Worm (Caenorhabditis elegans) whole organism, young adult: ENCODE results near the gene cnc-2.
A peak's percentile ranks its signal among the peaks of the same experiment; 100 is the strongest.

Experiments
- B0019.2 ChIP-seq: fragments of 200-800 bp; sonication (Bioruptor generic); conservative IDR thresholded peaks from 2 replicates; pipeline ENCODE4 v1.3.6; 2022; ENCODE audit warnings: missing genetic modification reagents, missing genetic modification characterization, missing compliant biosample characterization
- B0035.1 ChIP-seq: sonication (generic microtip); optimal IDR thresholded peaks from 2 replicates; lab custom pipeline; 2016; ENCODE audit warnings: missing genetic modification characterization, mild to moderate bottlenecking, missing compliant biosample characterization, missing genotype, missing genetic modification reagents
- B0336.3 ChIP-seq: fragments of 200-800 bp; sonication (Bioruptor generic); IDR thresholded peaks from 2 replicates; pipeline ENCODE4 v1.3.6; 2022; ENCODE audit warnings: missing genetic modification characterization, missing compliant biosample characterization
- F39B2.1 ChIP-seq: fragments of 200-800 bp; sonication (Bioruptor generic); IDR thresholded peaks from 2 replicates; pipeline ENCODE4 v1.3.6; 2022; ENCODE audit warnings: missing genetic modification reagents, missing genetic modification characterization, missing compliant biosample characterization
- K11D2.4 ChIP-seq: fragments of 200-800 bp; sonication (Bioruptor generic); IDR thresholded peaks from 2 replicates; pipeline ENCODE4 v1.3.6; 2022; ENCODE audit warnings: missing genetic modification reagents, missing genetic modification characterization, missing compliant biosample characterization
- K12H6.12 ChIP-seq: fragments of 200-800 bp; sonication (Bioruptor generic); optimal IDR thresholded peaks from 2 replicates; lab custom pipeline; 2018; ENCODE audit warnings: mild to moderate bottlenecking, missing genetic modification characterization, missing compliant biosample characterization
- Y53G8AR.9 ChIP-seq: fragments of 200-800 bp; sonication (Bioruptor generic); conservative IDR thresholded peaks from 2 replicates; pipeline ENCODE4 v1.3.6; 2022; ENCODE audit warnings: missing genetic modification reagents, missing genetic modification characterization, missing compliant biosample characterization
- Y56A3A.18 ChIP-seq: fragments of 200-800 bp; sonication (Bioruptor generic); IDR thresholded peaks from 2 replicates; pipeline ENCODE4 v1.3.6; 2022; ENCODE audit warnings: missing genetic modification reagents, missing genetic modification characterization, missing compliant biosample characterization
- Y79H2A.3 ChIP-seq: fragments of 200-800 bp; sonication (Bioruptor generic); conservative IDR thresholded peaks from 2 replicates; pipeline ENCODE4 v1.3.6; 2022; ENCODE audit warnings: missing genetic modification reagents, missing genetic modification characterization, missing compliant biosample characterization
- ZK185.1 ChIP-seq: sonication (generic microtip); optimal IDR thresholded peaks from 2 replicates; lab custom pipeline; 2016; ENCODE audit warnings: mild to moderate bottlenecking, missing genetic modification characterization, missing compliant biosample characterization; ENCODE audit not compliant: poor library complexity, severe bottlenecking
- aptf-3 ChIP-seq: fragments of 200-800 bp; sonication (Bioruptor generic); IDR thresholded peaks from 2 replicates; pipeline ENCODE4 v1.3.6; 2022; ENCODE audit warnings: missing genetic modification characterization, missing compliant biosample characterization
- atf-7 ChIP-seq: sonication (generic microtip); optimal IDR thresholded peaks from 2 replicates; lab custom pipeline; 2017; ENCODE audit warnings: mild to moderate bottlenecking, missing genetic modification characterization, missing compliant biosample characterization
- attf-5 ChIP-seq: fragments of 200-800 bp; sonication (Bioruptor generic); optimal IDR thresholded peaks from 2 replicates; lab custom pipeline; 2018; ENCODE audit warnings: mild to moderate bottlenecking, missing genetic modification characterization, missing compliant biosample characterization
- ceh-40 ChIP-seq: fragments of 200-800 bp; sonication (Bioruptor generic); IDR thresholded peaks from 2 replicates; pipeline ENCODE4 v1.3.6; 2022; ENCODE audit warnings: missing genetic modification characterization, missing compliant biosample characterization
- ceh-91 ChIP-seq: fragments of 200-800 bp; sonication (Bioruptor generic); IDR thresholded peaks from 2 replicates; pipeline ENCODE4 v1.3.6; 2022; ENCODE audit warnings: missing genetic modification reagents, missing genetic modification characterization, missing compliant biosample characterization
- chd-7 ChIP-seq: sonication (generic microtip); optimal IDR thresholded peaks from 2 replicates; lab custom pipeline; 2016; ENCODE audit warnings: mild to moderate bottlenecking, missing genetic modification characterization, moderate library complexity, missing compliant biosample characterization
- die-1 ChIP-seq: sonication (generic microtip); optimal IDR thresholded peaks from 2 replicates; lab custom pipeline; 2016; ENCODE audit warnings: missing genotype, mild to moderate bottlenecking, missing genetic modification characterization, missing compliant biosample characterization
- dox-1 ChIP-seq: fragments of 200-800 bp; sonication (Bioruptor generic); IDR thresholded peaks from 2 replicates; pipeline ENCODE4 v1.3.6; 2022; ENCODE audit warnings: missing genetic modification reagents, missing genetic modification characterization, missing compliant biosample characterization
- hmg-20 ChIP-seq: fragments of 200-800 bp; sonication (Bioruptor generic); IDR thresholded peaks from 2 replicates; pipeline ENCODE4 v1.3.6; 2022; ENCODE audit warnings: missing genetic modification reagents, missing genetic modification characterization, missing compliant biosample characterization
- let-526 ChIP-seq: fragments of 200-800 bp; sonication (Bioruptor generic); IDR thresholded peaks from 2 replicates; pipeline ENCODE4 v1.3.6; 2022; ENCODE audit warnings: missing genetic modification reagents, missing genetic modification characterization, missing compliant biosample characterization
- let-607 ChIP-seq, 2 experiments: fragments of 200-800 bp in 1 of 2; sonication (Bioruptor generic) in 1 of 2; sonication (generic microtip) in 1 of 2; optimal IDR thresholded peaks; 2 replicates each; lab custom pipeline; 2016 to 2018; ENCODE audit warnings: mild to moderate bottlenecking in 2 of 2, missing compliant biosample characterization in 2 of 2, missing genetic modification characterization in 2 of 2, moderate library complexity in 2 of 2, missing genotype in 1 of 2
- lin-40 ChIP-seq: sonication (generic microtip); optimal IDR thresholded peaks from 2 replicates; lab custom pipeline; 2016; ENCODE audit warnings: missing genetic modification characterization, mild to moderate bottlenecking, missing compliant biosample characterization, missing genotype, missing genetic modification reagents
- madf-10 ChIP-seq: sonication (generic microtip); optimal IDR thresholded peaks from 2 replicates; lab custom pipeline; 2016; ENCODE audit warnings: mild to moderate bottlenecking, missing genetic modification characterization, missing compliant biosample characterization
- mcd-1 ChIP-seq: fragments of 200-800 bp; sonication (Bioruptor generic); IDR thresholded peaks from 2 replicates; pipeline ENCODE4 v1.3.6; 2022; ENCODE audit warnings: missing genetic modification reagents, missing genetic modification characterization, missing compliant biosample characterization
- mxl-1 ChIP-seq: sonication (generic microtip); optimal IDR thresholded peaks from 2 replicates; lab custom pipeline; 2016; ENCODE audit warnings: missing genetic modification characterization, missing compliant biosample characterization
- nfya-1 ChIP-seq: sonication (generic microtip); optimal IDR thresholded peaks from 2 replicates; lab custom pipeline; 2017; ENCODE audit warnings: antibody characterized with exemption, missing compliant biosample characterization, missing genetic modification characterization, borderline replicate concordance; ENCODE audit not compliant: insufficient read depth
- nfya-2 ChIP-seq: fragments of 200-800 bp; sonication (Bioruptor generic); IDR thresholded peaks from 2 replicates; pipeline ENCODE4 v1.3.6; 2022; ENCODE audit warnings: missing genetic modification reagents, missing genetic modification characterization, missing compliant biosample characterization
- nhr-120 ChIP-seq: fragments of 200-800 bp; sonication (Bioruptor generic); IDR thresholded peaks from 2 replicates; pipeline ENCODE4 v1.3.6; 2022; ENCODE audit warnings: missing genetic modification characterization, missing compliant biosample characterization
- nhr-27 ChIP-seq: fragments of 200-800 bp; sonication (Bioruptor generic); optimal IDR thresholded peaks from 2 replicates; lab custom pipeline; 2018; ENCODE audit warnings: mild to moderate bottlenecking, missing genetic modification characterization, moderate library complexity, missing compliant biosample characterization
- nhr-80 ChIP-seq: sonication (generic microtip); optimal IDR thresholded peaks from 2 replicates; lab custom pipeline; 2016; ENCODE audit warnings: missing genetic modification characterization, missing compliant biosample characterization
- pbrm-1 ChIP-seq: fragments of 200-800 bp; sonication (Bioruptor generic); IDR thresholded peaks from 2 replicates; pipeline ENCODE4 v1.3.6; 2022; ENCODE audit warnings: missing genetic modification reagents, missing genetic modification characterization, missing compliant biosample characterization
- rec-8 ChIP-seq, 2 experiments: sonication (generic microtip); optimal IDR thresholded peaks; 2 replicates each; lab custom pipeline; 2016; ENCODE audit warnings: mild to moderate bottlenecking in 2 of 2, missing genetic modification characterization in 2 of 2, missing genetic modification reagents in 2 of 2, missing genotype in 2 of 2, missing biosample characterization in 1 of 2, missing compliant biosample characterization in 1 of 2, moderate library complexity in 1 of 2
- rpc-1 ChIP-seq, 2 experiments: fragments of 150-350 bp in 1 of 2; sonication (generic microtip) in 1 of 2; optimal IDR thresholded peaks; 2 replicates each; lab custom pipeline; 2014 to 2018; ENCODE audit warnings: missing biosample characterization in 1 of 2, missing genetic modification characterization in 1 of 2, missing genetic modification reagents in 1 of 2, missing genotype in 1 of 2
- snpc-1.1 ChIP-seq: sonication (generic microtip); optimal IDR thresholded peaks from 2 replicates; lab custom pipeline; 2017; ENCODE audit warnings: missing genetic modification characterization, mild to moderate bottlenecking, missing compliant biosample characterization, antibody characterized with exemption, moderate library complexity, missing genotype, missing genetic modification reagents; ENCODE audit not compliant: insufficient read depth
- snpc-3.4 ChIP-seq: sonication (generic microtip); optimal IDR thresholded peaks from 2 replicates; lab custom pipeline; 2017; ENCODE audit warnings: missing genetic modification characterization, mild to moderate bottlenecking, missing compliant biosample characterization, antibody characterized with exemption, moderate library complexity, missing genotype, missing genetic modification reagents
- snpc-4 ChIP-seq, 5 experiments: fragments of 150-350 bp in 1 of 5; sonication (generic microtip) in 4 of 5; optimal IDR thresholded peaks; 2 replicates each; lab custom pipeline; 2014 to 2018; ENCODE audit warnings: missing genetic modification characterization in 5 of 5, missing biosample characterization in 3 of 5, antibody characterized with exemption in 2 of 5, mild to moderate bottlenecking in 2 of 5, missing compliant biosample characterization in 2 of 5, missing genotype in 2 of 5, moderate library complexity in 2 of 5, missing genetic modification reagents in 1 of 5
- tlf-1 ChIP-seq: fragments of 200-800 bp; sonication (Bioruptor generic); optimal IDR thresholded peaks from 2 replicates; lab custom pipeline; 2018; ENCODE audit warnings: mild to moderate bottlenecking, missing genetic modification characterization, missing compliant biosample characterization
- unc-62 ChIP-seq: fragments of 150-350 bp; optimal IDR thresholded peaks from 2 replicates; lab custom pipeline; 2014; ENCODE audit warnings: missing biosample characterization, missing genetic modification reagents, missing genetic modification characterization
- xnd-1 ChIP-seq: sonication (generic microtip); optimal IDR thresholded peaks from 2 replicates; lab custom pipeline; 2016; ENCODE audit warnings: missing genotype, missing genetic modification reagents, missing genetic modification characterization, missing compliant biosample characterization
- zim-3 ChIP-seq: sonication (generic microtip); optimal IDR thresholded peaks from 2 replicates; lab custom pipeline; 2017; ENCODE audit warnings: mild to moderate bottlenecking, missing genetic modification characterization, moderate library complexity, missing compliant biosample characterization
- ztf-18 ChIP-seq: sonication (generic microtip); optimal IDR thresholded peaks from 2 replicates; lab custom pipeline; 2016; ENCODE audit warnings: missing genotype, mild to moderate bottlenecking, missing genetic modification characterization, missing compliant biosample characterization
- ztf-26 ChIP-seq: sonication (generic microtip); optimal IDR thresholded peaks from 2 replicates; lab custom pipeline; 2017; ENCODE audit warnings: missing genetic modification characterization, missing compliant biosample characterization
- ztf-3 ChIP-seq: fragments of 200-800 bp; sonication (Bioruptor generic); optimal IDR thresholded peaks from 2 replicates; lab custom pipeline; 2018; ENCODE audit warnings: mild to moderate bottlenecking, missing genetic modification characterization, missing compliant biosample characterization
- ztf-6 ChIP-seq: fragments of 200-800 bp; sonication (Bioruptor generic); IDR thresholded peaks from 2 replicates; pipeline ENCODE4 v1.3.6; 2022; ENCODE audit warnings: missing genetic modification reagents, missing genetic modification characterization, missing compliant biosample characterization

cnc-2 gene

DNA sequence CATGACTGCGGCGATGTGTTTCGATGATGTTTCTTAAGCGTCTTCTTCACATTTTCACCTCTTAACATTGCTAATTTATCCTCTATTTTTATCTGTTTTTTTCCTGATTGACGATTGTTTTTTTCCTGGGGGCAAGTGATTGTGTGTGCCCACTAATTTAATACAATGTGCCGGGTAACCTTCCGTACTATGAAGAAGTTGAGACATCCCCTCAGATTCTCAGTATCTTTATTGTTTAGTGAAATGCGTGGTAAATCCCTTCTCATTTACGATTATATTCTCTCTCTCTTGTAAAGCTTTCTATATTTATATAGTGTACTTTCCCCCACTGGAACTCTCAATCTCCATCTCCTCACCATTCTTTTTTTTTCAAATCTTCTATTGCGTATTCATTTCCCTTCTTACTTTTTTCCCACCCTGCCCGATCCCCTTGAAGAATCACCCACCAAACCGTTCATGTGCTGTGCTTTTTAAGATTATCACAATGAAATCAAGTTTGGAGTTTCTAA, 26.4 kb upstream of the cnc-2 start (continued):
- no peak for TF ChIP-seq mcd-1 (GFP tag; lab: Robert Waterston, UW)

ce11 chrV:1474486-1475125, 24.6 kb upstream of the cnc-2 start, which contains the start of the genes F53E2.2 and unc-60:
F53E2.2 (plus strand) TSS chrV:1475086.
unc-60 (plus strand) TSS chrV:1475086.
- 0 out of 2 replicates have a peak, but pooled peaks have one; percentile 42 for TF ChIP-seq K11D2.4 (GFP tag; lab: Robert Waterston, UW)
- no peak; the same call in 1 of the 2 replicates for TF ChIP-seq B0336.3 (GFP tag; lab: Robert Waterston, UW)
- 0 out of 2 replicates have a peak, but pooled peaks have one; percentile 41 for TF ChIP-seq Y53G8AR.9 (GFP tag; lab: Robert Waterston, UW)
- TF ChIP-seq xnd-1 (tag; lab: Kevin White, UChicago) = no peak
- 0 out of 2 replicates have a peak, but pooled peaks have one; percentile 36 for TF ChIP-seq ceh-40 (GFP tag; lab: Robert Waterston, UW)
- peak; percentile 72 for TF ChIP-seq dox-1
- peak; percentile 86 for TF ChIP-seq nhr-80 (tag; lab: Kevin White, UChicago)
- no peak for TF ChIP-seq nhr-27 (tag; lab: Kevin White, UChicago)
- TF ChIP-seq nhr-120 = no peak
- no peak for TF ChIP-seq unc-62
- TF ChIP-seq hmg-20 = no peak
- TF ChIP-seq madf-10 (tag; lab: Kevin White, UChicago) = peak; percentile 29
- no peak for TF ChIP-seq Y79H2A.3 (GFP tag; lab: Robert Waterston, UW)
- peak; percentile 77 for TF ChIP-seq attf-5 (GFP tag; lab: Kevin White, UChicago)
- TF ChIP-seq F39B2.1 = no peak
- TF ChIP-seq K12H6.12 (tag; lab: Kevin White, UChicago) = peak; percentile 46
- peak; percentile 34 for TF ChIP-seq atf-7 (tag; lab: Kevin White, UChicago)
- no peak for TF ChIP-seq ztf-6 (GFP tag; lab: Robert Waterston, UW)
- TF ChIP-seq ztf-18 (tag; lab: Kevin White, UChicago) = no peak
- no peak for TF ChIP-seq snpc-3.4
- 0 out of 2 replicates have a peak, but pooled peaks have one; percentile 42 for TF ChIP-seq let-526
- peak; percentile 67 for TF ChIP-seq ZK185.1 (tag; lab: Kevin White, UChicago)
- TF ChIP-seq die-1 (tag; lab: Kevin White, UChicago) = peak; percentile 30
- peak; percentile 17 for TF ChIP-seq chd-7 (tag; lab: Kevin White, UChicago)
- no peak for TF ChIP-seq B0035.1 (tag; lab: Kevin White, UChicago)
- no peak for TF ChIP-seq snpc-4 (GFP tag; optimal IDR thresholded peaks at IDR 0.05; lab: Kevin White, UChicago)
- peak in 2 of 4 experiments; percentile 39 to 48 for TF ChIP-seq snpc-4 (tag; optimal IDR thresholded peaks at IDR 0.05; lab: Kevin White, UChicago)
- TF ChIP-seq rec-8 (tag; optimal IDR thresholded peaks at IDR 0.05; lab: Kevin White, UChicago) = no peak
- no peak for TF ChIP-seq B0019.2 (GFP tag; lab: Robert Waterston, UW)
- TF ChIP-seq let-607 (tag; optimal IDR thresholded peaks at IDR 0.05; lab: Kevin White, UChicago) = no peak
- no peak for TF ChIP-seq ztf-3 (GFP tag; lab: Kevin White, UChicago)
- no peak for TF ChIP-seq pbrm-1 (GFP tag; lab: Robert Waterston, UW)
- no peak for TF ChIP-seq aptf-3 (GFP tag; lab: Robert Waterston, UW)
- no peak for TF ChIP-seq snpc-1.1 (tag; lab: Kevin White, UChicago)
- no peak for TF ChIP-seq mxl-1
- TF ChIP-seq nfya-2 (GFP tag; lab: Robert Waterston, UW) = no peak
- TF ChIP-seq ztf-26 (tag; lab: Kevin White, UChicago) = no peak
- TF ChIP-seq rpc-1 (optimal IDR thresholded peaks at IDR 0.05; lab: Kevin White, UChicago) = no peak
- TF ChIP-seq rpc-1 (tag; optimal IDR thresholded peaks at IDR 0.05; lab: Kevin White, UChicago) = no peak
- TF ChIP-seq ceh-91 (GFP tag; lab: Robert Waterston, UW) = no peak
- peak; percentile 50 for TF ChIP-seq lin-40 (tag; lab: Kevin White, UChicago)
- no peak for TF ChIP-seq Y56A3A.18 (GFP tag; lab: Robert Waterston, UW)
- TF ChIP-seq tlf-1 (GFP tag; lab: Kevin White, UChicago) = no peak
- no peak for TF ChIP-seq zim-3 (tag; lab: Kevin White, UChicago)
- no peak for TF ChIP-seq nfya-1 (tag; lab: Kevin White, UChicago)
